Fruit fly (Drosophila melanogaster): Measurements from ENCODE around the gene FMRFaR.

FMRFaR gene

DNA sequence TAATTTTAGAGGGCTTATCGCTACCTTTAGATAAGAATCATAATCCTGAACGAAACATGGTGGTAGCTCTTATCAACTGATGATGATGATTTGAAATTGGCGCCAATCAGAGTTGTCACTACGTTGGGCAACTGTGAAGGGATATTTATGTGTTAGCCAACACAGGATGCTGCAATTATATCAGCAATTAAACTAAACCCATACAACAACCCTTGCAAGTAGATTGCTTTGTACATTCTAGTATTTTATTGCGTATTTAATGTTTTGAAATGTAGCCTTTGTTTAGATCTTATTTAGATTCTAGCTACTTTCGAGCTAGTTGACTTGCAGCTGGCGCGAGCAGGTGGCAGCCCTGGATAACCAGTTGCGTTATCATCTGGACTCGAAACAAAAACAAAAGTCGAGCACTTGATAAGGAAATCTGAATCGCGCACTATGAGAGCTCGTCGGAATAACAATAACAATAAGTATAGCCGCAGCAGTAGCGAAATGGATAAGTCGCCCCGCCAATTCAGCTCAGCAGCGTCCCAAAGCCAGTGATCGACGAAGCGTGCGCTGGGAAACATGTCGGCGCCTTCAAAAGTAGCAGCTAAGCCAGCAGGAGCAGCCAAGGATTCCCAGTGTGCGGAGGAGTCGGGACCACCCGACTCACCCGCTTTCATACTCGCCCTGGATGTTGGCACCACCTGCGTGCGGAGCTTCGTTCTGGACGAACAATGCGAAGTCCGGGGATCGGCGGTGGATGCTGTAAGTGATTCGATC is 50.8 kb downstream of the FMRFaR start, which contains the start of gene CG1271 (continued):
- TF ChIP-seq CG17612 (GFP tag; IDR thresholded peaks at IDR 0.05) (no peak), YL-1 (GFP tag; optimal IDR thresholded peaks at IDR 0.05) (no peak), scrt (GFP tag; optimal IDR thresholded peaks at IDR 0.05) (peak; percentile 97), Dbx (GFP tag; IDR thresholded peaks at IDR 0.05) (peak; percentile 41; the same call in 1 of the 3 replicates), CG1647 (GFP tag; optimal IDR thresholded peaks at IDR 0.05) (peak; percentile 65), zfh1 (GFP tag; IDR thresholded peaks at IDR 0.05) (peak; percentile 70), Meics (GFP tag; optimal IDR thresholded peaks at IDR 0.05) (peak; percentile 75), Bdp1 (GFP tag; optimal IDR thresholded peaks at IDR 0.05) (peak; percentile 28), CG6175 (GFP tag; IDR thresholded peaks at IDR 0.05) (no peak), pho (GFP tag; optimal IDR thresholded peaks at IDR 0.05) (peak; percentile 59), bsh (GFP tag; optimal IDR thresholded peaks at IDR 0.05) (peak in 1 of 2 experiments; percentile 14), CG10462 (GFP tag; optimal IDR thresholded peaks at IDR 0.05) (no peak), Sox102F (GFP tag; optimal IDR thresholded peaks at IDR 0.05) (no peak), unc-4 (GFP tag; IDR thresholded peaks at IDR 0.05; ENCODE audit: partially characterized antibody) (peak; percentile 51), CG11456 (GFP tag; IDR thresholded peaks at IDR 0.05) (peak; percentile 56; the same call in 1 of the 3 replicates), Sry-β (GFP tag; optimal IDR thresholded peaks at IDR 0.05) (peak; percentile 99), grn (GFP tag; optimal IDR thresholded peaks at IDR 0.05) (peak; percentile 92), Mrtf (GFP tag; IDR thresholded peaks at IDR 0.05) (peak; percentile 55; the same call in 2 of the 3 replicates), Med (GFP tag) (peak; percentile 92), CG8281 (tag; optimal IDR thresholded peaks at IDR 0.05) (peak; percentile 23), CG3407 (GFP tag; optimal IDR thresholded peaks at IDR 0.05) (no peak), dmrt99B (tag; optimal IDR thresholded peaks at IDR 0.05) (peak; percentile 58), D19B (GFP tag; optimal IDR thresholded peaks at IDR 0.05) (peak; percentile 58), Doc2 (GFP tag; IDR thresholded peaks at IDR 0.05) (no peak), seq (GFP tag; IDR thresholded peaks at IDR 0.05) (no peak), MTF-1 (GFP tag; optimal IDR thresholded peaks at IDR 0.05; ENCODE audit: borderline replicate concordance) (no peak), CG12391 (tag; optimal IDR thresholded peaks at IDR 0.05) (peak; percentile 68), NK7.1 (GFP tag; optimal IDR thresholded peaks at IDR 0.05) (peak; percentile 14), Sin3A (optimal IDR thresholded peaks at IDR 0.05) (peak; percentile 82), ci (GFP tag; IDR thresholded peaks at IDR 0.05) (no peak), sqz (GFP tag; optimal IDR thresholded peaks at IDR 0.05) (no peak), fru (optimal IDR thresholded peaks at IDR 0.05) (no peak), CG7963 (GFP tag; IDR thresholded peaks at IDR 0.05; ENCODE audit: partially characterized antibody) (no peak), chm (GFP tag; IDR thresholded peaks at IDR 0.05) (no peak), ase (GFP tag; IDR thresholded peaks at IDR 0.05) (peak; percentile 56; the same call in 2 of the 3 replicates), CG18262 (tag; optimal IDR thresholded peaks at IDR 0.05) (peak; percentile 56), cad (GFP tag; optimal IDR thresholded peaks at IDR 0.05) (no peak), Mad (GFP tag; optimal IDR thresholded peaks at IDR 0.05) (peak; percentile 61), Optix (GFP tag; IDR thresholded peaks at IDR 0.05) (0 out of 3 replicates have a peak, but pooled peaks have one; percentile 19), Elba2 (GFP tag; optimal IDR thresholded peaks at IDR 0.05) (no peak), CoRest (tag; optimal IDR thresholded peaks at IDR 0.05) (peak; percentile 74), row (GFP tag; IDR thresholded peaks at IDR 0.05) (peak; percentile 94), Fer3 (tag; optimal IDR thresholded peaks at IDR 0.05) (peak; percentile 64), wek (GFP tag; optimal IDR thresholded peaks at IDR 0.05) (no peak), CG2120 (GFP tag; optimal IDR thresholded peaks at IDR 0.05) (peak; percentile 83), CG14441 (GFP tag; IDR thresholded peaks at IDR 0.05) (peak; percentile 53; the same call in 1 of the 2 replicates), psq (GFP tag; optimal IDR thresholded peaks at IDR 0.05) (no peak), CG12659 (GFP tag; optimal IDR thresholded peaks at IDR 0.05) (peak; percentile 56), eyg (GFP tag; optimal IDR thresholded peaks at IDR 0.05) (peak; percentile 25), CG4730 (GFP tag; IDR thresholded peaks at IDR 0.05) (peak; percentile 50; the same call in 1 of the 2 replicates)
